Worm (Caenorhabditis elegans) whole organism, L3 larva: Measurements from ENCODE around the gene F26D2.16.

ENCODE experiments used
- aly-2 ChIP-seq: fragments of 150-350 bp; optimal IDR thresholded peaks from 2 replicates; lab custom pipeline; 2014; ENCODE audit warnings: missing biosample characterization, missing genetic modification characterization
- ama-1 ChIP-seq: fragments of 150-350 bp; optimal IDR thresholded peaks from 2 replicates; lab custom pipeline; 2018
- ceh-16 ChIP-seq: sonication (generic microtip); optimal IDR thresholded peaks from 2 replicates; lab custom pipeline; 2017; ENCODE audit warnings: missing biosample characterization, missing genetic modification characterization
- ceh-28 ChIP-seq: fragments of 150-350 bp; optimal IDR thresholded peaks from 2 replicates; lab custom pipeline; 2014; ENCODE audit warnings: missing biosample characterization, missing genetic modification reagents, missing genetic modification characterization
- ceh-82 ChIP-seq: fragments of 150-350 bp; optimal IDR thresholded peaks from 2 replicates; lab custom pipeline; 2014; ENCODE audit warnings: missing biosample characterization, missing genetic modification characterization
- ceh-9 ChIP-seq: sonication (generic microtip); optimal IDR thresholded peaks from 2 replicates; lab custom pipeline; 2018; ENCODE audit warnings: missing biosample characterization, missing genetic modification characterization
- daf-12 ChIP-seq: fragments of 150-350 bp; optimal IDR thresholded peaks from 2 replicates; lab custom pipeline; 2014; ENCODE audit warnings: missing biosample characterization, missing genetic modification reagents, missing genetic modification characterization
- egl-27 ChIP-seq: sonication (generic microtip); optimal IDR thresholded peaks from 4 replicates; lab custom pipeline; 2017; ENCODE audit warnings: missing biosample characterization, missing genetic modification reagents, missing genetic modification characterization
- elt-1 ChIP-seq: fragments of 150-350 bp; optimal IDR thresholded peaks from 2 replicates; lab custom pipeline; 2014; ENCODE audit warnings: missing biosample characterization, missing genetic modification characterization
- elt-2 ChIP-seq: sonication (generic microtip); optimal IDR thresholded peaks from 2 replicates; lab custom pipeline; 2016; ENCODE audit warnings: missing genetic modification reagents, mild to moderate bottlenecking, missing genetic modification characterization, missing compliant biosample characterization
- fkh-10 ChIP-seq: sonication (generic microtip); optimal IDR thresholded peaks from 2 replicates; lab custom pipeline; 2017; ENCODE audit warnings: missing biosample characterization, missing genetic modification reagents, missing genetic modification characterization
- fkh-2 ChIP-seq: fragments of 150-350 bp; optimal IDR thresholded peaks from 2 replicates; lab custom pipeline; 2014; ENCODE audit warnings: missing biosample characterization, missing genetic modification reagents, missing genetic modification characterization
- hmg-11 ChIP-seq: sonication (generic microtip); optimal IDR thresholded peaks from 2 replicates; lab custom pipeline; 2016; ENCODE audit warnings: missing genetic modification characterization, missing compliant biosample characterization
- jun-1 ChIP-seq: fragments of 150-350 bp; optimal IDR thresholded peaks from 2 replicates; lab custom pipeline; 2014; ENCODE audit warnings: missing biosample characterization, missing genetic modification reagents, missing genetic modification characterization
- lin-39 ChIP-seq: fragments of 150-350 bp; optimal IDR thresholded peaks from 2 replicates; lab custom pipeline; 2018; ENCODE audit warnings: missing biosample characterization, missing genetic modification reagents, missing genetic modification characterization
- lsy-12 ChIP-seq: sonication (generic microtip); optimal IDR thresholded peaks from 2 replicates; lab custom pipeline; 2016; ENCODE audit warnings: mild to moderate bottlenecking, missing genetic modification characterization, missing compliant biosample characterization
- mdl-1 ChIP-seq: fragments of 150-350 bp; optimal IDR thresholded peaks from 2 replicates; lab custom pipeline; 2014; ENCODE audit warnings: missing biosample characterization, missing genetic modification characterization
- mml-1 ChIP-seq: fragments of 150-350 bp; sonication (generic microtip); optimal IDR thresholded peaks from 3 replicates; lab custom pipeline; 2014; ENCODE audit warnings: missing biosample characterization, missing genetic modification characterization
- nfya-1 ChIP-seq: sonication (generic microtip); optimal IDR thresholded peaks from 2 replicates; lab custom pipeline; 2017; ENCODE audit warnings: missing genetic modification characterization, mild to moderate bottlenecking, missing compliant biosample characterization, antibody characterized with exemption, moderate library complexity; ENCODE audit not compliant: insufficient read depth
- nhr-11 ChIP-seq: fragments of 150-350 bp; optimal IDR thresholded peaks from 2 replicates; lab custom pipeline; 2014; ENCODE audit warnings: missing biosample characterization, missing genetic modification characterization
- nhr-12 ChIP-seq: fragments of 150-350 bp; optimal IDR thresholded peaks from 2 replicates; lab custom pipeline; 2014; ENCODE audit warnings: missing biosample characterization, missing genetic modification characterization
- nhr-25 ChIP-seq: sonication (generic microtip); optimal IDR thresholded peaks from 2 replicates; lab custom pipeline; 2017; ENCODE audit warnings: missing biosample characterization, missing genetic modification characterization
- nhr-28 ChIP-seq: fragments of 150-350 bp; optimal IDR thresholded peaks from 2 replicates; lab custom pipeline; 2014; ENCODE audit warnings: missing biosample characterization, missing genetic modification characterization
- nhr-43 ChIP-seq: sonication (generic microtip); optimal IDR thresholded peaks from 2 replicates; lab custom pipeline; 2016; ENCODE audit warnings: mild to moderate bottlenecking, missing genetic modification characterization, missing compliant biosample characterization; ENCODE audit not compliant: poor library complexity, severe bottlenecking
- nhr-67 ChIP-seq: fragments of 150-350 bp; optimal IDR thresholded peaks from 2 replicates; lab custom pipeline; 2014; ENCODE audit warnings: missing biosample characterization, missing genetic modification characterization
- nhr-77 ChIP-seq: fragments of 150-350 bp; optimal IDR thresholded peaks from 2 replicates; lab custom pipeline; 2014; ENCODE audit warnings: missing biosample characterization, missing genetic modification characterization
- pha-4 ChIP-seq: fragments of 150-350 bp; optimal IDR thresholded peaks from 2 replicates; lab custom pipeline; 2014; ENCODE audit warnings: missing biosample characterization, missing genetic modification reagents, missing genetic modification characterization
- sea-2 ChIP-seq: fragments of 150-350 bp; sonication (generic microtip); optimal IDR thresholded peaks from 4 replicates; lab custom pipeline; 2014; ENCODE audit warnings: missing biosample characterization, missing genetic modification reagents, missing genetic modification characterization
- skn-1 ChIP-seq: fragments of 150-350 bp; optimal IDR thresholded peaks from 2 replicates; lab custom pipeline; 2014; ENCODE audit warnings: missing biosample characterization, missing genetic modification characterization
- snpc-4 ChIP-seq: fragments of 150-350 bp; optimal IDR thresholded peaks from 2 replicates; lab custom pipeline; 2014; ENCODE audit warnings: missing biosample characterization, missing genetic modification characterization
- tbx-2 ChIP-seq: sonication (generic microtip); optimal IDR thresholded peaks from 2 replicates; lab custom pipeline; 2016; ENCODE audit warnings: mild to moderate bottlenecking, missing genetic modification characterization, missing compliant biosample characterization
- unc-39 ChIP-seq: sonication (generic microtip); optimal IDR thresholded peaks from 4 replicates; lab custom pipeline; 2017; ENCODE audit warnings: missing biosample characterization, missing genetic modification characterization
- unc-62 ChIP-seq: fragments of 150-350 bp; sonication (generic microtip); optimal IDR thresholded peaks from 4 replicates; lab custom pipeline; 2014; ENCODE audit warnings: missing biosample characterization, missing genetic modification reagents, missing genetic modification characterization
- ztf-4 ChIP-seq: fragments of 150-350 bp; optimal IDR thresholded peaks from 2 replicates; lab custom pipeline; 2014; ENCODE audit warnings: missing biosample characterization, missing genetic modification characterization

The F26D2.16 gene

ce11 chrV:16382949-16383348, 36.7 kb downstream of the F26D2.16 start:
- TF ChIP-seq jun-1 (tag; lab: Kevin White, UChicago) (no peak), ceh-28 (tag; lab: Kevin White, UChicago) (no peak), snpc-4 (tag; lab: Kevin White, UChicago) (no peak), fkh-2 (tag; lab: Kevin White, UChicago) (no peak), sea-2 (no peak), nfya-1 (tag; lab: Kevin White, UChicago) (no peak)

- TF ChIP-seq hmg-11 (tag; lab: Kevin White, UChicago) (no peak), nhr-12 (no peak), sea-2 (no peak), pha-4 (tag; lab: Kevin White, UChicago) (no peak), fkh-10 (GFP tag; lab: Kevin White, UChicago) (no peak), nhr-11 (tag; lab: Kevin White, UChicago) (no peak), nhr-28 (tag; lab: Kevin White, UChicago) (no peak), ceh-9 (tag; lab: Kevin White, UChicago) (no peak), aly-2 (no peak), unc-39 (tag; lab: Kevin White, UChicago) (no peak), egl-27 (tag; lab: Kevin White, UChicago) (no peak), nhr-77 (tag; lab: Kevin White, UChicago) (no peak), ceh-28 (tag; lab: Kevin White, UChicago) (no peak), ceh-16 (tag; lab: Kevin White, UChicago) (no peak), skn-1 (tag; lab: Kevin White, UChicago) (no peak), mml-1 (tag; lab: Kevin White, UChicago) (no peak), nhr-25 (tag; lab: Kevin White, UChicago) (no peak), lsy-12 (tag; lab: Kevin White, UChicago) (no peak), elt-2 (no peak)
Observed at ce11 chrV:16377849-16378248, 41.8 kb downstream of the F26D2.16 start, which contains the start of gene F13A7.1. TSS of gene F13A7.1 (minus strand) at chrV:16377949.

ce11 chrV:16377188-16377587, 42.5 kb downstream of the F26D2.16 start:
- TF ChIP-seq lin-39 (tag; lab: Kevin White, UChicago): no peak
- TF ChIP-seq aly-2: no peak
- no peak for TF ChIP-seq nhr-77 (tag; lab: Kevin White, UChicago)
- TF ChIP-seq elt-1 (tag; lab: Kevin White, UChicago): no peak
- no peak for TF ChIP-seq ama-1
- TF ChIP-seq unc-62 (GFP tag; lab: Kevin White, UChicago): no peak
- no peak for TF ChIP-seq hmg-11 (tag; lab: Kevin White, UChicago)
- TF ChIP-seq skn-1 (tag; lab: Kevin White, UChicago): no peak
- TF ChIP-seq nhr-43 (tag; lab: Kevin White, UChicago): no peak
- no peak for TF ChIP-seq nhr-67
- TF ChIP-seq ceh-9 (tag; lab: Kevin White, UChicago): no peak
- TF ChIP-seq egl-27 (tag; lab: Kevin White, UChicago): no peak
- TF ChIP-seq ztf-4 (tag; lab: Kevin White, UChicago): no peak
- no peak for TF ChIP-seq nhr-12
- TF ChIP-seq ceh-82 (tag; lab: Kevin White, UChicago): no peak
- TF ChIP-seq lsy-12 (tag; lab: Kevin White, UChicago): no peak

ce11 chrV:16376430-16376948, 43.2 kb downstream of the F26D2.16 start:
- no peak for TF ChIP-seq fkh-2 (tag; lab: Kevin White, UChicago)

ce11 chrV:16374676-16375075, 45.0 kb downstream of the F26D2.16 start, which contains the start of gene srv-34:
TSS of gene srv-34 (minus strand) at chrV:16374776.
- no peak for TF ChIP-seq skn-1 (tag; lab: Kevin White, UChicago)
- TF ChIP-seq mdl-1 (tag; lab: Kevin White, UChicago): no peak
- TF ChIP-seq jun-1 (tag; lab: Kevin White, UChicago): no peak
- no peak for TF ChIP-seq lin-39 (tag; lab: Kevin White, UChicago)
- no peak for TF ChIP-seq fkh-10 (GFP tag; lab: Kevin White, UChicago)
- TF ChIP-seq nhr-67: no peak
- TF ChIP-seq daf-12: no peak
- no peak for TF ChIP-seq pha-4 (tag; lab: Kevin White, UChicago)
- no peak for TF ChIP-seq unc-62 (GFP tag; lab: Kevin White, UChicago)
- TF ChIP-seq ztf-4 (tag; lab: Kevin White, UChicago): no peak
- TF ChIP-seq tbx-2: no peak
- TF ChIP-seq, all 47 proteins: peak for 0
